Worm (Caenorhabditis elegans) whole organism, L3 larva: Measurements from ENCODE around the gene srg-25.

Source experiments
- ZK546.5 ChIP-seq: sonication (generic microtip); optimal IDR thresholded peaks from 2 replicates; lab custom pipeline; 2017; ENCODE audit warnings: missing biosample characterization, missing genetic modification characterization
- aly-2 ChIP-seq: fragments of 150-350 bp; optimal IDR thresholded peaks from 2 replicates; lab custom pipeline; 2014; ENCODE audit warnings: missing biosample characterization, missing genetic modification characterization
- ama-1 ChIP-seq: fragments of 150-350 bp; optimal IDR thresholded peaks from 2 replicates; lab custom pipeline; 2018
- ceh-16 ChIP-seq: sonication (generic microtip); optimal IDR thresholded peaks from 2 replicates; lab custom pipeline; 2017; ENCODE audit warnings: missing biosample characterization, missing genetic modification characterization
- ceh-82 ChIP-seq: fragments of 150-350 bp; optimal IDR thresholded peaks from 2 replicates; lab custom pipeline; 2014; ENCODE audit warnings: missing biosample characterization, missing genetic modification characterization
- ceh-9 ChIP-seq: sonication (generic microtip); optimal IDR thresholded peaks from 2 replicates; lab custom pipeline; 2018; ENCODE audit warnings: missing biosample characterization, missing genetic modification characterization
- daf-12 ChIP-seq: fragments of 150-350 bp; optimal IDR thresholded peaks from 2 replicates; lab custom pipeline; 2014; ENCODE audit warnings: missing biosample characterization, missing genetic modification reagents, missing genetic modification characterization
- egl-5 ChIP-seq: fragments of 150-350 bp; optimal IDR thresholded peaks from 2 replicates; lab custom pipeline; 2017; ENCODE audit warnings: missing biosample characterization, missing genetic modification reagents, missing genetic modification characterization, inconsistent platforms
- elt-1 ChIP-seq: fragments of 150-350 bp; optimal IDR thresholded peaks from 2 replicates; lab custom pipeline; 2014; ENCODE audit warnings: missing biosample characterization, missing genetic modification characterization
- elt-2 ChIP-seq: sonication (generic microtip); optimal IDR thresholded peaks from 2 replicates; lab custom pipeline; 2016; ENCODE audit warnings: missing genetic modification reagents, mild to moderate bottlenecking, missing genetic modification characterization, missing compliant biosample characterization
- elt-3 ChIP-seq, 3 experiments: fragments of 150-350 bp in 1 of 3; sonication (generic microtip) in 2 of 3; optimal IDR thresholded peaks; 2 replicates in 2 of 3; 4 replicates in 1 of 3; lab custom pipeline; 2014 to 2017; ENCODE audit warnings: missing biosample characterization in 3 of 3, missing genetic modification characterization in 3 of 3
- eor-1 ChIP-seq, 2 experiments: fragments of 150-350 bp; optimal IDR thresholded peaks; 2 replicates each; lab custom pipeline; 2014 to 2018; ENCODE audit warnings: missing biosample characterization in 2 of 2, missing genetic modification characterization in 2 of 2
- fkh-2 ChIP-seq: fragments of 150-350 bp; optimal IDR thresholded peaks from 2 replicates; lab custom pipeline; 2014; ENCODE audit warnings: missing biosample characterization, missing genetic modification reagents, missing genetic modification characterization
- fos-1 ChIP-seq: fragments of 150-350 bp; optimal IDR thresholded peaks from 2 replicates; lab custom pipeline; 2014; ENCODE audit warnings: missing biosample characterization, missing genetic modification characterization
- hmg-11 ChIP-seq: sonication (generic microtip); optimal IDR thresholded peaks from 2 replicates; lab custom pipeline; 2016; ENCODE audit warnings: missing genetic modification characterization, missing compliant biosample characterization
- jun-1 ChIP-seq: fragments of 150-350 bp; optimal IDR thresholded peaks from 2 replicates; lab custom pipeline; 2014; ENCODE audit warnings: missing biosample characterization, missing genetic modification reagents, missing genetic modification characterization
- lin-15B ChIP-seq: fragments of 150-350 bp; optimal IDR thresholded peaks from 2 replicates; lab custom pipeline; 2014; ENCODE audit warnings: missing biosample characterization, missing genetic modification characterization
- lin-39 ChIP-seq: fragments of 150-350 bp; optimal IDR thresholded peaks from 2 replicates; lab custom pipeline; 2018; ENCODE audit warnings: missing biosample characterization, missing genetic modification reagents, missing genetic modification characterization
- lsy-12 ChIP-seq: sonication (generic microtip); optimal IDR thresholded peaks from 2 replicates; lab custom pipeline; 2016; ENCODE audit warnings: mild to moderate bottlenecking, missing genetic modification characterization, missing compliant biosample characterization
- mdl-1 ChIP-seq: fragments of 150-350 bp; optimal IDR thresholded peaks from 2 replicates; lab custom pipeline; 2014; ENCODE audit warnings: missing biosample characterization, missing genetic modification characterization
- nfya-1 ChIP-seq: sonication (generic microtip); optimal IDR thresholded peaks from 2 replicates; lab custom pipeline; 2017; ENCODE audit warnings: missing genetic modification characterization, mild to moderate bottlenecking, missing compliant biosample characterization, antibody characterized with exemption, moderate library complexity; ENCODE audit not compliant: insufficient read depth
- nhr-11 ChIP-seq: fragments of 150-350 bp; optimal IDR thresholded peaks from 2 replicates; lab custom pipeline; 2014; ENCODE audit warnings: missing biosample characterization, missing genetic modification characterization
- nhr-12 ChIP-seq: fragments of 150-350 bp; optimal IDR thresholded peaks from 2 replicates; lab custom pipeline; 2014; ENCODE audit warnings: missing biosample characterization, missing genetic modification characterization
- nhr-23 ChIP-seq: fragments of 150-350 bp; optimal IDR thresholded peaks from 2 replicates; lab custom pipeline; 2014; ENCODE audit warnings: missing biosample characterization, missing genetic modification reagents, missing genetic modification characterization
- nhr-28 ChIP-seq: fragments of 150-350 bp; optimal IDR thresholded peaks from 2 replicates; lab custom pipeline; 2014; ENCODE audit warnings: missing biosample characterization, missing genetic modification characterization
- nhr-43 ChIP-seq: sonication (generic microtip); optimal IDR thresholded peaks from 2 replicates; lab custom pipeline; 2016; ENCODE audit warnings: mild to moderate bottlenecking, missing genetic modification characterization, missing compliant biosample characterization; ENCODE audit not compliant: poor library complexity, severe bottlenecking
- nhr-67 ChIP-seq: fragments of 150-350 bp; optimal IDR thresholded peaks from 2 replicates; lab custom pipeline; 2014; ENCODE audit warnings: missing biosample characterization, missing genetic modification characterization
- nhr-76 ChIP-seq: fragments of 150-350 bp; sonication (generic microtip); optimal IDR thresholded peaks from 5 replicates; lab custom pipeline; 2014; ENCODE audit warnings: missing biosample characterization, missing genetic modification characterization
- nhr-77 ChIP-seq: fragments of 150-350 bp; optimal IDR thresholded peaks from 2 replicates; lab custom pipeline; 2014; ENCODE audit warnings: missing biosample characterization, missing genetic modification characterization
- pqm-1 ChIP-seq: fragments of 150-350 bp; optimal IDR thresholded peaks from 2 replicates; lab custom pipeline; 2017; ENCODE audit warnings: missing biosample characterization, missing genetic modification characterization, inconsistent platforms
- sea-2 ChIP-seq: fragments of 150-350 bp; sonication (generic microtip); optimal IDR thresholded peaks from 4 replicates; lab custom pipeline; 2014; ENCODE audit warnings: missing biosample characterization, missing genetic modification reagents, missing genetic modification characterization
- skn-1 ChIP-seq: fragments of 150-350 bp; optimal IDR thresholded peaks from 2 replicates; lab custom pipeline; 2014; ENCODE audit warnings: missing biosample characterization, missing genetic modification characterization
- snpc-4 ChIP-seq: fragments of 150-350 bp; optimal IDR thresholded peaks from 2 replicates; lab custom pipeline; 2014; ENCODE audit warnings: missing biosample characterization, missing genetic modification characterization
- tbx-2 ChIP-seq: sonication (generic microtip); optimal IDR thresholded peaks from 2 replicates; lab custom pipeline; 2016; ENCODE audit warnings: mild to moderate bottlenecking, missing genetic modification characterization, missing compliant biosample characterization
- unc-39 ChIP-seq: sonication (generic microtip); optimal IDR thresholded peaks from 4 replicates; lab custom pipeline; 2017; ENCODE audit warnings: missing biosample characterization, missing genetic modification characterization
- unc-62 ChIP-seq: fragments of 150-350 bp; sonication (generic microtip); optimal IDR thresholded peaks from 4 replicates; lab custom pipeline; 2014; ENCODE audit warnings: missing biosample characterization, missing genetic modification reagents, missing genetic modification characterization
- zag-1 ChIP-seq: fragments of 150-350 bp; optimal IDR thresholded peaks from 2 replicates; lab custom pipeline; 2014; ENCODE audit warnings: missing biosample characterization, missing genetic modification characterization
- ztf-11 ChIP-seq: fragments of 150-350 bp; optimal IDR thresholded peaks from 2 replicates; lab custom pipeline; 2014; ENCODE audit warnings: missing biosample characterization, missing genetic modification characterization
- ztf-4 ChIP-seq: fragments of 150-350 bp; optimal IDR thresholded peaks from 2 replicates; lab custom pipeline; 2014; ENCODE audit warnings: missing biosample characterization, missing genetic modification characterization

The srg-25 gene

DNA sequence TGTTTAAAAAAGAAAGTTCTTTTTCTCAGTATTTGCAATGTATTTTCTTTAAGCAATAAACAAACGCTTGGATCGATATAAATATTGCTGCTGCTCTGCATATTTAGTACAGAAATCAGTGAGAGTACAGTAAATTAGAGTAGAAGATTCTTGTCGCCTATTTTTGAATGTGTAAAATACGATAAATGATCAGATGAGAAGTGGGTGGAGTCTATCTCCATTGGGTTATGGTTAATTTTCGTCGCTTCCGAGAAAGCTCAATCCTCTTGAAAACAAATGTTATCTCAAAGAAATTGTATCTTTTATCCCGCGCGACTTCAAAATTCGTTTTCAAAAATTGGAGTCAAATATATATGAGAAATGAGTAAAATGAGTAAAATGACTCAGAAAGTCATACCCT is 13.5 kb upstream of the srg-25 start, which contains the start of gene nhr-216:
Gene nhr-216, minus strand, starts transcription at position 101 of the 400 bp plus-strand sequence.
- TF ChIP-seq pqm-1 (no peak), egl-5 (no peak), nfya-1 (tag; lab: Kevin White, UChicago) (no peak), sea-2 (GFP tag; lab: Kevin White, UChicago) (no peak)

DNA sequence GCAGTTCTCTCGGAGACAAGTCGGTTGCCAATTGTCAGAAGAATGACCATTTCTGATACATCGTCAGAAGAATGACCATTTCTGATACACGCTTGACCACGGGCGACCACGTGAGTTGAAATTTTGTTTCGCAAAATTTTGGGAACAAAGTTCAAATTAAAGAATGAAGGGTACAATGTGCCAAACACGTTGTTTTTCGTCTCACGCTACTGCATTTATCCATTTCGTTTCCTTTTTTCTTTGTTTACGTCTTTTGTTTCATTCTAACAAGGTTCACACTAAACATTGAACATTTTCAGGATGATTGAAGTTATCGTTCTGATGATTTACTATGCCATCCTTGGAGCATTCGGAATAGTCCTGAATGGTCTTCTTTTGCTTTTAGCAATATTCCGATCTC is 6.2 kb upstream of the srg-25 start, which contains the start of gene srd-9:
Gene srd-9, plus strand, starts transcription at position 301 of the 400 bp plus-strand sequence.
- TF ChIP-seq aly-2 (tag; lab: Kevin White, UChicago) (no peak), lin-15B (tag; lab: Kevin White, UChicago) (no peak), skn-1 (tag; lab: Kevin White, UChicago) (no peak), ceh-82 (no peak), pqm-1 (no peak), mdl-1 (tag; lab: Kevin White, UChicago) (no peak), snpc-4 (tag; lab: Kevin White, UChicago) (no peak), ama-1 (lab: Kevin White, UChicago) (no peak)

DNA sequence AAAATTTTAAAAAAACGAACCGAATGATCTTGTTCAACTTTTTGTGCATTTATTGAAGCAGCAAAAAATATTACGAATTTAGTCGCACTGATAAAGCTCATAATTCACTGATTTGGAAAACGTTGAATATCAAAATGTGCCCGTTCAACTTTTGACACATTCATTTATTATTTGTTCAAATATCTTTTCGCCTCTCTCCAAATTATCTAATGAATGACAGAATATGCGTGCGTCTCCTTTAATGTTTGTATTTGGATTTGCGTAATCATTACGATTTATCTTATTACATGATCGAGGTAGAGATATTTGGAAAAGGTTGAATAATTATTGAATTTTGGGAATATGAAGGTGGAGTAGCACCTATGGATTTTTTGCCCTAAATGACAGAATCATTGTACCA is 4.2 kb upstream of the srg-25 start, which contains the start of gene T09D3.3:
Gene T09D3.3, minus strand, starts transcription at position 101 of the 400 bp plus-strand sequence.
- TF ChIP-seq mdl-1 (tag; lab: Kevin White, UChicago), result no peak
- no peak for TF ChIP-seq elt-2 (tag; lab: Kevin White, UChicago)
- no peak for TF ChIP-seq nhr-43 (tag; lab: Kevin White, UChicago)
- no peak for TF ChIP-seq nhr-23 (tag; lab: Kevin White, UChicago)
- TF ChIP-seq fkh-2 (tag; lab: Kevin White, UChicago), result no peak
- no peak for TF ChIP-seq nhr-77 (tag; lab: Kevin White, UChicago)
- TF ChIP-seq ceh-9 (tag; lab: Kevin White, UChicago), result no peak
- no peak for TF ChIP-seq pqm-1
- TF ChIP-seq egl-5, result no peak
- TF ChIP-seq ZK546.5 (tag; lab: Kevin White, UChicago), result no peak
- TF ChIP-seq elt-3 (tag; optimal IDR thresholded peaks at IDR 0.05; lab: Kevin White, UChicago), result no peak
- no peak for TF ChIP-seq fos-1
- TF ChIP-seq eor-1 (tag; optimal IDR thresholded peaks at IDR 0.05; lab: Kevin White, UChicago), result no peak
- TF ChIP-seq nhr-76 (tag; lab: Kevin White, UChicago), result no peak
- TF ChIP-seq lin-15B (tag; lab: Kevin White, UChicago), result no peak
- TF ChIP-seq nhr-67 (tag; lab: Kevin White, UChicago), result no peak
- TF ChIP-seq, all 47 proteins: peak for 0

DNA sequence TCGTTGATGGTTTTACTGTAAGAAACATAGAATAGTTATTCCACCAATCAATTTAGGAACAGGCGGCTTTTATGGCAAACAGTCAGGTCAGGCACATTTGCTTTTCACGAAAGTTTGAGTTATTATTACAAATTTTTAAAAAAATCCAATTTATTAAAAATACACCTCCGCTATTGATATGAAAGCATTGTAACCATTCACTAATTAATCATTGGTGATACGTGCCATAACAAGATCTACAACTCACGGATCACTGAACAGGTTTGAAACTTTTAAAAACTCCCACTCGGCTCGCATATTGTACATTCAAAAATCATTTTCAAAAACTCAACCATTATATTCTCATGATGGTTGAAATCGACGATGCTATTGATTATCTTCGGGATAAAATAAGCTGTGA is 5.8 kb downstream of the srg-25 start, which contains the start of gene srg-27:
Gene srg-27, plus strand, starts transcription at position 301 of the 400 bp plus-strand sequence.
- TF ChIP-seq pqm-1 (no peak), lin-39 (tag; lab: Kevin White, UChicago) (no peak), elt-2 (tag; lab: Kevin White, UChicago) (no peak), nhr-28 (tag; lab: Kevin White, UChicago) (no peak), nhr-76 (tag; lab: Kevin White, UChicago) (no peak), ama-1 (lab: Kevin White, UChicago) (no peak), zag-1 (no peak), lsy-12 (tag; lab: Kevin White, UChicago) (no peak), nhr-43 (tag; lab: Kevin White, UChicago) (no peak), fkh-2 (tag; lab: Kevin White, UChicago) (no peak), nhr-11 (tag; lab: Kevin White, UChicago) (no peak), hmg-11 (tag; lab: Kevin White, UChicago) (no peak), eor-1 (tag; optimal IDR thresholded peaks at IDR 0.05; lab: Kevin White, UChicago) (no peak), unc-62 (no peak), ceh-16 (no peak), tbx-2 (tag; lab: Kevin White, UChicago) (no peak), ztf-4 (no peak), fos-1 (no peak), ztf-11 (tag; lab: Kevin White, UChicago) (no peak)

ce11 chrV:5336884-5337283 is 8.4 kb downstream of the srg-25 start, which contains the start of gene srg-29:
TSS of gene srg-29 (plus strand) at chrV:5337184.
- no peak for TF ChIP-seq nhr-12 (tag; lab: Kevin White, UChicago)
- TF ChIP-seq egl-5, result no peak
- no peak for TF ChIP-seq lin-39 (tag; lab: Kevin White, UChicago)
- no peak for TF ChIP-seq jun-1 (tag; lab: Kevin White, UChicago)
- no peak for TF ChIP-seq ceh-16
- no peak for TF ChIP-seq daf-12 (tag; lab: Kevin White, UChicago)
- no peak for TF ChIP-seq elt-2 (tag; lab: Kevin White, UChicago)
- no peak for TF ChIP-seq nfya-1 (tag; lab: Kevin White, UChicago)
- no peak for TF ChIP-seq nhr-28 (tag; lab: Kevin White, UChicago)
- TF ChIP-seq fkh-2 (tag; lab: Kevin White, UChicago), result no peak
- no peak for TF ChIP-seq elt-1 (tag; lab: Kevin White, UChicago)
- no peak for TF ChIP-seq unc-39 (tag; lab: Kevin White, UChicago)
- TF ChIP-seq skn-1 (tag; lab: Kevin White, UChicago), result no peak
- TF ChIP-seq hmg-11 (tag; lab: Kevin White, UChicago), result no peak
- no peak for TF ChIP-seq lin-15B (tag; lab: Kevin White, UChicago)
- TF ChIP-seq nhr-23 (tag; lab: Kevin White, UChicago), result no peak
- TF ChIP-seq nhr-43 (tag; lab: Kevin White, UChicago), result no peak
- TF ChIP-seq, all 47 proteins: peak for 0
